Worm (Caenorhabditis elegans) whole organism, L4/young adult: Measurements from ENCODE around the gene W04G3.11.

ENCODE experiments used
- dao-5 ChIP-seq: sonication (generic microtip); optimal IDR thresholded peaks from 2 replicates; lab custom pipeline; 2016; ENCODE audit warnings: missing genotype, missing genetic modification characterization, moderate library complexity, missing compliant biosample characterization
- him-1 ChIP-seq: sonication (generic microtip); optimal IDR thresholded peaks from 2 replicates; lab custom pipeline; 2016; ENCODE audit warnings: missing genotype, missing genetic modification reagents, missing genetic modification characterization, missing compliant biosample characterization

ce11 chrX:11057028-11057427 is 32.0 kb upstream of the W04G3.11 start, which contains the start of gene lpr-3:
- no peak for TF ChIP-seq dao-5 (tag; lab: Kevin White, UChicago)
- TF ChIP-seq him-1 (tag; lab: Kevin White, UChicago) = no peak
